Worm (Caenorhabditis elegans) whole organism, L1 larva: ENCODE measurements around the gene M01H9.2.
A peak's percentile ranks its signal among the peaks of the same experiment; 100 is the strongest.

Experiments
- C04F5.9 ChIP-seq: sonication (generic microtip); optimal IDR thresholded peaks from 2 replicates; lab custom pipeline; 2016; ENCODE audit warnings: missing genetic modification characterization, missing compliant biosample characterization
- C16A3.4 ChIP-seq: fragments of 150-350 bp; optimal IDR thresholded peaks from 2 replicates; lab custom pipeline; 2014; ENCODE audit warnings: missing biosample characterization, missing genetic modification characterization
- F16B12.6 ChIP-seq: fragments of 150-350 bp; optimal IDR thresholded peaks from 2 replicates; lab custom pipeline; 2014; ENCODE audit warnings: missing biosample characterization, missing genetic modification characterization
- aha-1 ChIP-seq: fragments of 150-350 bp; optimal IDR thresholded peaks from 2 replicates; lab custom pipeline; 2014; ENCODE audit warnings: missing biosample characterization, missing genetic modification characterization
- aly-2 ChIP-seq: fragments of 150-350 bp; optimal IDR thresholded peaks from 2 replicates; lab custom pipeline; 2014; ENCODE audit warnings: missing biosample characterization, missing genetic modification characterization
- ama-1 ChIP-seq: fragments of 150-350 bp; optimal IDR thresholded peaks from 2 replicates; lab custom pipeline; 2014
- blmp-1 ChIP-seq: fragments of 150-350 bp; optimal IDR thresholded peaks from 2 replicates; lab custom pipeline; 2014; ENCODE audit warnings: missing biosample characterization, missing genetic modification characterization
- ceh-63 ChIP-seq: fragments of 200-800 bp; sonication (Bioruptor generic); optimal IDR thresholded peaks from 2 replicates; lab custom pipeline; 2018; ENCODE audit warnings: mild to moderate bottlenecking, missing genetic modification characterization, missing compliant biosample characterization
- ceh-8 ChIP-seq: fragments of 200-800 bp; sonication (Bioruptor generic); optimal IDR thresholded peaks from 2 replicates; lab custom pipeline; 2018; ENCODE audit warnings: mild to moderate bottlenecking, missing genetic modification characterization, moderate library complexity, missing compliant biosample characterization
- ceh-82 ChIP-seq, 3 experiments: fragments of 150-350 bp in 1 of 3; sonication (generic microtip) in 2 of 3; optimal IDR thresholded peaks; 2 replicates each; lab custom pipeline; 2014 to 2017; ENCODE audit warnings: missing biosample characterization in 3 of 3, missing genetic modification characterization in 3 of 3
- ceh-88 ChIP-seq: fragments of 200-800 bp; sonication (Bioruptor generic); IDR thresholded peaks from 2 replicates; pipeline ENCODE4 v1.3.6; 2022; ENCODE audit warnings: missing genetic modification characterization, missing compliant biosample characterization
- ceh-90 ChIP-seq: sonication (generic microtip); optimal IDR thresholded peaks from 2 replicates; lab custom pipeline; 2016; ENCODE audit warnings: missing genetic modification characterization, missing compliant biosample characterization
- egl-27 ChIP-seq, 2 experiments: fragments of 150-350 bp in 1 of 2; sonication (generic microtip); optimal IDR thresholded peaks; 3 replicates each; lab custom pipeline; 2017 to 2018; ENCODE audit warnings: missing biosample characterization in 2 of 2, missing genetic modification characterization in 2 of 2, missing genetic modification reagents in 2 of 2
- elt-2 ChIP-seq: sonication (generic microtip); optimal IDR thresholded peaks from 2 replicates; lab custom pipeline; 2016; ENCODE audit warnings: missing genetic modification characterization, mild to moderate bottlenecking, inconsistent platforms, missing compliant biosample characterization, missing genetic modification reagents
- elt-3 ChIP-seq, 6 experiments: fragments of 150-350 bp in 1 of 6; sonication (generic microtip); optimal IDR thresholded peaks; 2 replicates each; lab custom pipeline; 2017 to 2018; ENCODE audit warnings: missing biosample characterization in 6 of 6, missing genetic modification characterization in 6 of 6, inconsistent platforms in 1 of 6
- fkh-10 ChIP-seq: sonication (generic microtip); optimal IDR thresholded peaks from 2 replicates; lab custom pipeline; 2017; ENCODE audit warnings: missing biosample characterization, missing genetic modification reagents, missing genetic modification characterization
- fkh-8 ChIP-seq: sonication (generic microtip); optimal IDR thresholded peaks from 2 replicates; lab custom pipeline; 2016; ENCODE audit warnings: mild to moderate bottlenecking, missing genetic modification characterization, missing compliant biosample characterization
- fos-1 ChIP-seq: fragments of 150-350 bp; optimal IDR thresholded peaks from 2 replicates; lab custom pipeline; 2014; ENCODE audit warnings: missing biosample characterization, missing genetic modification characterization
- hlh-17 ChIP-seq: fragments of 200-800 bp; sonication (Bioruptor generic); optimal IDR thresholded peaks from 2 replicates; lab custom pipeline; 2018; ENCODE audit warnings: missing genetic modification characterization, mild to moderate bottlenecking, missing compliant biosample characterization, moderate library complexity, borderline replicate concordance
- hlh-4 ChIP-seq: sonication (generic microtip); optimal IDR thresholded peaks from 2 replicates; lab custom pipeline; 2016; ENCODE audit warnings: mild to moderate bottlenecking, missing genetic modification characterization, missing compliant biosample characterization
- isw-1 ChIP-seq: fragments of 200-800 bp; sonication (Bioruptor generic); IDR thresholded peaks from 2 replicates; pipeline ENCODE4 v1.3.6; 2022; ENCODE audit warnings: missing genetic modification characterization, missing compliant biosample characterization
- lin-14 ChIP-seq: fragments of 200-800 bp; sonication (Bioruptor generic); optimal IDR thresholded peaks from 2 replicates; lab custom pipeline; 2018; ENCODE audit warnings: mild to moderate bottlenecking, missing genetic modification characterization, moderate library complexity, missing compliant biosample characterization
- lin-15B ChIP-seq: fragments of 150-350 bp; sonication (generic microtip); optimal IDR thresholded peaks from 3 replicates; lab custom pipeline; 2014; ENCODE audit warnings: missing biosample characterization, missing genetic modification characterization
- lin-35 ChIP-seq, 2 experiments: fragments of 150-350 bp; optimal IDR thresholded peaks; 2 replicates each; lab custom pipeline; 2014; ENCODE audit warnings: missing biosample characterization in 2 of 2, missing genetic modification characterization in 2 of 2, missing genetic modification reagents in 2 of 2
- lin-39 ChIP-seq: fragments of 150-350 bp; optimal IDR thresholded peaks from 2 replicates; lab custom pipeline; 2014; ENCODE audit warnings: missing biosample characterization, missing genetic modification reagents, missing genetic modification characterization
- lir-3 ChIP-seq: sonication (generic microtip); optimal IDR thresholded peaks from 2 replicates; lab custom pipeline; 2016; ENCODE audit warnings: mild to moderate bottlenecking, missing genetic modification characterization, moderate library complexity, missing compliant biosample characterization; ENCODE audit not compliant: poor library complexity
- lsy-2 ChIP-seq, 2 experiments: fragments of 150-350 bp; optimal IDR thresholded peaks; 2 replicates each; lab custom pipeline; 2014; ENCODE audit warnings: missing biosample characterization in 2 of 2, missing genetic modification characterization in 2 of 2
- mdl-1 ChIP-seq, 2 experiments: fragments of 150-350 bp; optimal IDR thresholded peaks; 2 replicates each; lab custom pipeline; 2014 to 2017; ENCODE audit warnings: missing biosample characterization in 2 of 2, missing genetic modification characterization in 2 of 2, inconsistent platforms in 1 of 2
- mef-2 ChIP-seq: fragments of 150-350 bp; optimal IDR thresholded peaks from 2 replicates; lab custom pipeline; 2014; ENCODE audit warnings: missing biosample characterization, missing genetic modification characterization
- mep-1 ChIP-seq: fragments of 150-350 bp; optimal IDR thresholded peaks from 2 replicates; lab custom pipeline; 2014; ENCODE audit warnings: missing biosample characterization, missing genetic modification characterization
- nhr-11 ChIP-seq: fragments of 150-350 bp; optimal IDR thresholded peaks from 2 replicates; lab custom pipeline; 2014; ENCODE audit warnings: missing biosample characterization, missing genetic modification characterization
- nhr-12 ChIP-seq: sonication (generic microtip); optimal IDR thresholded peaks from 2 replicates; lab custom pipeline; 2017; ENCODE audit warnings: missing biosample characterization, missing genetic modification characterization
- nhr-19 ChIP-seq: fragments of 200-800 bp; sonication (Bioruptor generic); conservative IDR thresholded peaks from 2 replicates; pipeline ENCODE4 v1.3.6; 2022; ENCODE audit warnings: missing genetic modification characterization, missing compliant biosample characterization
- nhr-20 ChIP-seq: sonication (generic microtip); optimal IDR thresholded peaks from 2 replicates; lab custom pipeline; 2016; ENCODE audit warnings: mild to moderate bottlenecking, missing genetic modification characterization, missing compliant biosample characterization
- nhr-237 ChIP-seq: fragments of 150-350 bp; optimal IDR thresholded peaks from 2 replicates; lab custom pipeline; 2014; ENCODE audit warnings: missing biosample characterization, missing genetic modification characterization
- nhr-71 ChIP-seq: sonication (generic microtip); optimal IDR thresholded peaks from 2 replicates; lab custom pipeline; 2016; ENCODE audit warnings: mild to moderate bottlenecking, missing genetic modification characterization, moderate library complexity, missing compliant biosample characterization
- nhr-84 ChIP-seq: sonication (generic microtip); optimal IDR thresholded peaks from 2 replicates; lab custom pipeline; 2017; ENCODE audit warnings: missing biosample characterization, missing genetic modification characterization
- nhr-85 ChIP-seq: sonication (generic microtip); peaks from one replicate; lab custom pipeline; 2016; ENCODE audit warnings: missing genetic modification characterization, inconsistent platforms, missing compliant biosample characterization
- pag-3 ChIP-seq: sonication (generic microtip); optimal IDR thresholded peaks from 2 replicates; lab custom pipeline; 2017; ENCODE audit warnings: missing genetic modification characterization, mild to moderate bottlenecking, missing compliant biosample characterization, antibody characterized with exemption, borderline replicate concordance; ENCODE audit not compliant: insufficient read depth
- pqm-1 ChIP-seq: sonication (generic microtip); optimal IDR thresholded peaks from 3 replicates; lab custom pipeline; 2017; ENCODE audit warnings: missing biosample characterization, missing genetic modification characterization
- rnt-1 ChIP-seq: sonication (generic microtip); optimal IDR thresholded peaks from 2 replicates; lab custom pipeline; 2016; ENCODE audit warnings: mild to moderate bottlenecking, missing genetic modification characterization, moderate library complexity, missing compliant biosample characterization
- snu-23 ChIP-seq: sonication (generic microtip); optimal IDR thresholded peaks from 2 replicates; lab custom pipeline; 2016; ENCODE audit warnings: missing genetic modification characterization, missing compliant biosample characterization
- sptf-1 ChIP-seq: fragments of 150-350 bp; optimal IDR thresholded peaks from 2 replicates; lab custom pipeline; 2014; ENCODE audit warnings: missing biosample characterization, missing genetic modification characterization
- sup-37 ChIP-seq: fragments of 200-800 bp; sonication (Bioruptor generic); optimal IDR thresholded peaks from 2 replicates; lab custom pipeline; 2018; ENCODE audit warnings: mild to moderate bottlenecking, missing genetic modification characterization, missing compliant biosample characterization
- swsn-7 ChIP-seq: sonication (generic microtip); optimal IDR thresholded peaks from 2 replicates; lab custom pipeline; 2016; ENCODE audit warnings: missing genetic modification characterization, missing compliant biosample characterization
- unc-130 ChIP-seq: fragments of 150-350 bp; optimal IDR thresholded peaks from 2 replicates; lab custom pipeline; 2017; ENCODE audit warnings: missing biosample characterization, missing genetic modification characterization, inconsistent platforms
- unc-30 ChIP-seq: sonication (generic microtip); optimal IDR thresholded peaks from 2 replicates; lab custom pipeline; 2017; ENCODE audit warnings: missing biosample characterization, missing genetic modification characterization
- unc-98 ChIP-seq: fragments of 200-800 bp; sonication (Bioruptor generic); IDR thresholded peaks from 2 replicates; pipeline ENCODE4 v1.3.6; 2022; ENCODE audit warnings: missing genetic modification characterization, missing compliant biosample characterization
- xbp-1 ChIP-seq: sonication (generic microtip); optimal IDR thresholded peaks from 2 replicates; lab custom pipeline; 2016; ENCODE audit warnings: missing genetic modification characterization, missing compliant biosample characterization
- zag-1 ChIP-seq: fragments of 150-350 bp; optimal IDR thresholded peaks from 2 replicates; lab custom pipeline; 2014; ENCODE audit warnings: missing biosample characterization, missing genetic modification characterization
- zip-4 ChIP-seq: fragments of 200-800 bp; sonication (Bioruptor generic); optimal IDR thresholded peaks from 2 replicates; lab custom pipeline; 2018; ENCODE audit warnings: mild to moderate bottlenecking, missing genetic modification characterization, moderate library complexity, missing compliant biosample characterization

M01H9.2 gene

DNA sequence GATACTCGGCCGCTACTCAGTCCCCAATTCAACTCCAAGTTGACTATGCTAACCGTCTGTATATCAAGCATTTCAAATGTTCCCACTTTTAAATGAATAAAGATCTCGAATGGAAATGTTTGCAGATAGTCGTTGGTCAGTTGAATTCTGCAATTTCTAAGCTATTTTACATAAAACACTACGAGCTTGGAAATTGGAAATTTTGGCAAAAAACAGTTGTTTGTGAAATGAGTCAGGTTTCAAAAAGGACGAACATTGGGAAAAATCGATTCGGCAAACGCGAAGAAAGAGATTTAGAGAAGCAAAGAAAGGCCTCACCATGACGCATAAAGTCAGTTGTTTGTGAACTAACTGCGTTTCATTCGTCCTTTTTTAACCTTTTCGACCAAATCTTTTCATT lies 16.1 kb downstream of the M01H9.2 start (continued):
- peak; percentile 63 for TF ChIP-seq nhr-71
- TF ChIP-seq lin-39 = no peak
- TF ChIP-seq F16B12.6 (tag; lab: Kevin White, UChicago) = no peak
- TF ChIP-seq lin-35 (GFP tag; optimal IDR thresholded peaks at IDR 0.05; lab: Kevin White, UChicago) = peak; percentile 46 to 59
- no peak for TF ChIP-seq unc-98 (GFP tag; lab: Robert Waterston, UW)
- TF ChIP-seq elt-2 (tag; lab: Kevin White, UChicago) = no peak
- peak; percentile 74 for TF ChIP-seq ama-1 (lab: Kevin White, UChicago)
- peak; percentile 54 for TF ChIP-seq nhr-20 (tag; lab: Kevin White, UChicago)
- TF ChIP-seq zag-1 (tag; lab: Kevin White, UChicago) = no peak
- TF ChIP-seq pag-3 (tag; lab: Kevin White, UChicago) = no peak
- TF ChIP-seq isw-1 (GFP tag; lab: Robert Waterston, UW) = no peak
- TF ChIP-seq ceh-82 (tag; optimal IDR thresholded peaks at IDR 0.05; lab: Kevin White, UChicago) = peak in 2 of 3 experiments; percentile 16
- TF ChIP-seq swsn-7 (tag; lab: Kevin White, UChicago) = peak; percentile 41
- TF ChIP-seq lir-3 = no peak
- TF ChIP-seq nhr-19 (GFP tag; lab: Robert Waterston, UW) = peak; percentile 26; the same call in 1 of the 2 replicates
- TF ChIP-seq mdl-1 (tag; optimal IDR thresholded peaks at IDR 0.05; lab: Kevin White, UChicago) = peak in 1 of 2 experiments; percentile 43
- TF ChIP-seq rnt-1 (tag; lab: Kevin White, UChicago) = peak; percentile 41
- no peak for TF ChIP-seq fkh-8 (tag; lab: Kevin White, UChicago)
- no peak for TF ChIP-seq sptf-1 (tag; lab: Kevin White, UChicago)
- TF ChIP-seq nhr-237 (tag; lab: Kevin White, UChicago) = no peak
- peak; percentile 34 for TF ChIP-seq fos-1 (tag; lab: Kevin White, UChicago)
- TF ChIP-seq C04F5.9 (tag; lab: Kevin White, UChicago) = no peak
- TF ChIP-seq C16A3.4 (tag; lab: Kevin White, UChicago) = no peak
- no peak for TF ChIP-seq unc-30 (tag; lab: Kevin White, UChicago)
- no peak for TF ChIP-seq aha-1 (tag; lab: Kevin White, UChicago)
- no peak for TF ChIP-seq egl-27 (tag; optimal IDR thresholded peaks at IDR 0.05; lab: Kevin White, UChicago)
- TF ChIP-seq blmp-1 = no peak
- TF ChIP-seq nhr-85 = peak; percentile 39
- TF ChIP-seq hlh-17 (GFP tag; lab: Kevin White, UChicago) = no peak
- TF ChIP-seq lsy-2 (tag; optimal IDR thresholded peaks at IDR 0.05; lab: Kevin White, UChicago) = peak; percentile 62 to 82
- no peak for TF ChIP-seq fkh-10 (GFP tag; lab: Kevin White, UChicago)
- peak; percentile 21 for TF ChIP-seq xbp-1 (tag; lab: Kevin White, UChicago)
- peak; percentile 2 for TF ChIP-seq zip-4 (GFP tag; lab: Kevin White, UChicago)
- TF ChIP-seq unc-130 (tag; lab: Kevin White, UChicago) = no peak
- TF ChIP-seq hlh-4 (tag; lab: Kevin White, UChicago) = no peak
- TF ChIP-seq mep-1 (tag; lab: Kevin White, UChicago) = peak; percentile 72
- TF ChIP-seq ceh-88 = no peak
- TF ChIP-seq ceh-90 (tag; lab: Kevin White, UChicago) = no peak
- no peak for TF ChIP-seq ceh-63 (GFP tag; lab: Kevin White, UChicago)

DNA sequence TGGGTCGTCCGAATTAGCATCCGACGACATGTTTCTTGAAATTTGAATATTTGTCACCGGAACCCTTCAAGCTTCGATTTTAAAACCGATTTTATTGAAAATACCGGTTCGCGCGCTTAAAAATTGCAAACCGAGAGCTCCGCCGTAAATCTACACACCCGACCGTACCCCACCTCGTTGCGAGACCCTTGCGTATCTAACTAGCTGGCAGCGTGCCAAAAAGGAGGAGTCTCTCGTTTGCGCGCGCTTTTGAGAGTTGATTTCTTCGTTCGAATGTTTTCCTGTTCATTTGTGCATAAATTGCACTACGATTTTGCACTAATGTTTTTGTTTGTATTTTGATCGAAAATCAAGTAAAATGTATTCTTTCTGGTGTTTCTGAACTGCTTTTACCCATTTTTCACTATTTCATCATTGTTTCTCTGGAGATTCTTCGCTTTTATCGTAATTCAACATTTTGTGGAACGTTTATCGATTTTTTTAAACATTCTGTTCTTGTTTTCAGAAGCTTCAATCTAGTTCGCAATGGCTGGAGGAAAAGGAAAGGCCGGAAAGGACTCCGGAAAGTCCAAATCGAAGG lies 17.2 kb downstream of the M01H9.2 start, which contains the start of the genes wapl-1 and htz-1:
TSS of gene wapl-1 (minus strand) at position 30 of the 580 bp plus-strand sequence.
TSS of gene htz-1 (plus strand) at position 506 of the 580 bp plus-strand sequence.
- peak; percentile 99 to 100 for TF ChIP-seq lsy-2 (tag; optimal IDR thresholded peaks at IDR 0.05; lab: Kevin White, UChicago)
- TF ChIP-seq nhr-84 (tag; lab: Kevin White, UChicago) = no peak
- peak; percentile 97 for TF ChIP-seq lin-14
- peak; percentile 91 for TF ChIP-seq ceh-8 (GFP tag; lab: Kevin White, UChicago)
- peak; percentile 34 for TF ChIP-seq aly-2
- peak; percentile 43 to 92 (median 80) for TF ChIP-seq elt-3 (tag; optimal IDR thresholded peaks at IDR 0.05; lab: Kevin White, UChicago)
- peak; percentile 97 for TF ChIP-seq fkh-8 (tag; lab: Kevin White, UChicago)
- TF ChIP-seq swsn-7 (tag; lab: Kevin White, UChicago) = peak; percentile 97
- peak; percentile 51 to 54 for TF ChIP-seq egl-27 (tag; optimal IDR thresholded peaks at IDR 0.05; lab: Kevin White, UChicago)
- peak; percentile 98 for TF ChIP-seq xbp-1 (tag; lab: Kevin White, UChicago)
- TF ChIP-seq nhr-11 (tag; lab: Kevin White, UChicago) = peak; percentile 86
- TF ChIP-seq sup-37 (GFP tag; lab: Kevin White, UChicago) = peak; percentile 81
- TF ChIP-seq lin-15B = peak; percentile 96
- peak; percentile 96 for TF ChIP-seq rnt-1 (tag; lab: Kevin White, UChicago)
- peak; percentile 98 for TF ChIP-seq snu-23 (GFP tag; lab: Kevin White, UChicago)
- TF ChIP-seq mef-2 = peak; percentile 91
- TF ChIP-seq unc-130 (tag; lab: Kevin White, UChicago) = peak; percentile 99
- peak; percentile 96 for TF ChIP-seq nhr-20 (tag; lab: Kevin White, UChicago)
- no peak for TF ChIP-seq nhr-12 (tag; lab: Kevin White, UChicago)
- no peak for TF ChIP-seq pqm-1
- TF ChIP-seq C16A3.4 (tag; lab: Kevin White, UChicago) = peak; percentile 97
